Worm (Caenorhabditis elegans) whole organism, L3 larva: Measurements from ENCODE around the gene mboa-6.

Source experiments
- ZK546.5 ChIP-seq: sonication (generic microtip); optimal IDR thresholded peaks from 2 replicates; lab custom pipeline; 2017; ENCODE audit warnings: missing biosample characterization, missing genetic modification characterization
- mdl-1 ChIP-seq: fragments of 150-350 bp; optimal IDR thresholded peaks from 2 replicates; lab custom pipeline; 2014; ENCODE audit warnings: missing biosample characterization, missing genetic modification characterization
- nfya-1 ChIP-seq: sonication (generic microtip); optimal IDR thresholded peaks from 2 replicates; lab custom pipeline; 2017; ENCODE audit warnings: missing genetic modification characterization, mild to moderate bottlenecking, missing compliant biosample characterization, antibody characterized with exemption, moderate library complexity; ENCODE audit not compliant: insufficient read depth
- nhr-237 ChIP-seq: fragments of 150-350 bp; optimal IDR thresholded peaks from 2 replicates; lab custom pipeline; 2014; ENCODE audit warnings: missing biosample characterization, missing genetic modification characterization
- nhr-43 ChIP-seq: sonication (generic microtip); optimal IDR thresholded peaks from 2 replicates; lab custom pipeline; 2016; ENCODE audit warnings: mild to moderate bottlenecking, missing genetic modification characterization, missing compliant biosample characterization; ENCODE audit not compliant: poor library complexity, severe bottlenecking
- pha-4 ChIP-seq: fragments of 150-350 bp; optimal IDR thresholded peaks from 2 replicates; lab custom pipeline; 2014; ENCODE audit warnings: missing biosample characterization, missing genetic modification reagents, missing genetic modification characterization
- zag-1 ChIP-seq: fragments of 150-350 bp; optimal IDR thresholded peaks from 2 replicates; lab custom pipeline; 2014; ENCODE audit warnings: missing biosample characterization, missing genetic modification characterization

- no peak for TF ChIP-seq mdl-1 (tag; lab: Kevin White, UChicago)
- no peak for TF ChIP-seq nhr-237 (tag; lab: Kevin White, UChicago)
- TF ChIP-seq nfya-1 (tag; lab: Kevin White, UChicago) = no peak
- no peak for TF ChIP-seq nhr-43 (tag; lab: Kevin White, UChicago)
- no peak for TF ChIP-seq zag-1
- no peak for TF ChIP-seq ZK546.5
- no peak for TF ChIP-seq pha-4
Observed at ce11 chrIII:1918311-1918932, 43.3 kb downstream of the mboa-6 start.
